Worm (Caenorhabditis elegans): Measurements from ENCODE around the gene pat-2.

Gene pat-2

DNA sequence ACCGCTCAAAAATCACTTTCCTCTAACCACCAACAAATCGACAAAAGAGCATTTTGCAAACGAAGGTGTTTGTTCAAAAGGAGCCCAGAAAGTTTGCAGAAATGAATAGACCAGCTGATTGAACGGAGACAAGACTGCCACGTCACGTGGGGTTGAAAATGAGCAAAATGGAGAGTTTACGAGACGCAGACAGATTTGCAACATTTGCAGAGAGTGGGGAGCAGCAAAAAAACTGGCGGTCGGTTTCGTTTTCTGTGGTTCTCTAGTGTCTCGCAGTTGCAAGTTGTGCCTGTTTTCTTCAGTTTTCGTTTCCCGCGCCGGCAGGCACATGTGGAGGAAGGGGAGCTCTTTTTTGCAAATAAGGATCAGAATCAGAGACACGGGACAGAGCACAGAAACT is 33.3 kb upstream of the pat-2 start:
- TF ChIP-seq gmeb-1 (tag; optimal IDR thresholded peaks at IDR 0.05) (peak; percentile 18), sma-9 (GFP tag; optimal IDR thresholded peaks at IDR 0.05) (peak; percentile 88), sma-9 (tag; optimal IDR thresholded peaks at IDR 0.05) (no peak), ceh-16 (tag; optimal IDR thresholded peaks at IDR 0.05) (no peak), sem-4 (tag; optimal IDR thresholded peaks at IDR 0.05) (peak; percentile 12), mdl-1 (tag; optimal IDR thresholded peaks at IDR 0.05) (peak; percentile 66 to 86), crh-2 (tag; optimal IDR thresholded peaks at IDR 0.05) (peak; percentile 93), nhr-77 (tag; optimal IDR thresholded peaks at IDR 0.05) (no peak), nhr-237 (tag; optimal IDR thresholded peaks at IDR 0.05) (no peak), lin-11 (tag; optimal IDR thresholded peaks at IDR 0.05) (peak; percentile 53), lsy-2 (tag; optimal IDR thresholded peaks at IDR 0.05) (peak in 1 of 2 experiments; percentile 59), nhr-129 (tag; optimal IDR thresholded peaks at IDR 0.05) (peak; percentile 91), unc-55 (GFP tag; optimal IDR thresholded peaks at IDR 0.05) (peak; percentile 54), alr-1 (tag; optimal IDR thresholded peaks at IDR 0.05) (no peak), F13H6.1 (tag; optimal IDR thresholded peaks at IDR 0.05) (peak; percentile 81), C34F6.9 (tag; optimal IDR thresholded peaks at IDR 0.05) (peak; percentile 87), fos-1 (tag; optimal IDR thresholded peaks at IDR 0.05) (peak; percentile 57)

DNA sequence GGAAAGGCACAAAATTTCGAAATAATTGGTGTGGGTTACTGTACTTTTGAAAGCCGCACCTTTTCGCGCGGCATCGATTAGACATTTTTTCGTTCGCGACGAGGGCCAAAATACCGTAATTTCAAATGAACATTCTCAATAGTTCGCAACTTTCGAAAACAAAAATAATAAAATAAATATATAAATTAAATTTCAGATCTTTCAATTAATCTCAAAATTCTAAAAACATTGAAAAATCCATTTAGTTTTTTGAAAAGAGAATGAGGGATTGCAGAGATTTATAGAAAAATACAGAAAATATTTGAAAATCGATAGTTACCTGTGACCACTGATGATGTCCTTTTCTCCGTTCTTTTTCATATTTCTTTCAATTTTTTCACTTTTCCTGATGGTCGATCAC is 32.6 kb upstream of the pat-2 start, which contains the start of gene K02D10.8:
Gene K02D10.8 (plus strand): TSS at position 301 of the 400 bp plus-strand sequence.
- TF ChIP-seq nhr-12 (tag; optimal IDR thresholded peaks at IDR 0.05): no peak
- TF ChIP-seq sma-9 (GFP tag; optimal IDR thresholded peaks at IDR 0.05): no peak
- TF ChIP-seq sma-9 (tag; optimal IDR thresholded peaks at IDR 0.05): no peak
- TF ChIP-seq mbf-1 (tag; optimal IDR thresholded peaks at IDR 0.05): no peak
- no peak for TF ChIP-seq Y55F3AM.14 (GFP tag; optimal IDR thresholded peaks at IDR 0.05)

DNA sequence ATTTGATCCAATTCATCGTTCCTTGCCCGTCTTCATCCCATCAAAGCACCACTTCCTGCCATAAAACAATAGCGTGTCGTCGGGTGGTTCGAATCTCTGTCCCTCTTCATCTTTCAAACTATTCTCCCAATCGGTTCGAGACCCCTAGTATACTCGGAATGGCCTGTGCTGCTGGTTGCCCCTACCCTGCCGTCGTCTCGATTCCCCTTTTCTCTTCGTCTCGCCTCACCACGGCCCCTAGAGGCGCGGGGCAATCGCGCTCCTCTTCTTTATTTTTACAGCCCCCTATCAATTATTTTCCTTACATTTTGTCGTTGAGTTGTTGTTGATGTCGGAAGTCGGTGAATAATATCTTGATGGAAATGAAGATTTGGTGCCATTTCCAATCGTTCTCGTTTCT is 30.0 kb upstream of the pat-2 start:
- TF ChIP-seq C34F6.9 (tag; optimal IDR thresholded peaks at IDR 0.05) (peak; percentile 33), unc-55 (GFP tag; optimal IDR thresholded peaks at IDR 0.05) (peak; percentile 3), gmeb-1 (tag; optimal IDR thresholded peaks at IDR 0.05) (no peak), sem-4 (tag; optimal IDR thresholded peaks at IDR 0.05) (no peak), F13H6.1 (tag; optimal IDR thresholded peaks at IDR 0.05) (peak; percentile 16)

DNA sequence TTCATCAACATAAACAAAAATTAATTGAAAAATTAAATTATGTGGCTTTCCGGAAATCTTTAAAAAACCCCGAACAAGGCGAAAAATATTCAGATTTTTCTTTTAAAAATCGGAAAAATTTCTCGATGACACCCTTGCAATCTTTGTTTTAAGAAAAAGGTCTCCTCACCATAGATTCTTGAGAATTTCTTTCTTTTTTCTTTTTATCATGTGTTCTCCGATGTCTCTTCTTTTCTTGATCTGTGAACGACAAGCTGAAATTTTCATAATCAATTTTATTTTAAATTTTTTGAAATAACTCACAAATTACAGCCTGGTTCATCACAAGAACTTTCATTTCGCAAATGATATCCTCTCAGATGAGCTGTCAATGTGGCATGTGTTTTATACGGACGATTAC is 27.5 kb upstream of the pat-2 start, which contains the start of the genes zfp-1 and F54F2.14:
Gene zfp-1 (plus strand): TSS at position 301 of the 400 bp plus-strand sequence.
Gene F54F2.14 (plus strand): TSS at position 312 of the 400 bp plus-strand sequence.
- TF ChIP-seq C34F6.9 (tag; optimal IDR thresholded peaks at IDR 0.05): no peak
- no peak for TF ChIP-seq sma-9 (GFP tag; optimal IDR thresholded peaks at IDR 0.05)
- no peak for TF ChIP-seq sma-9 (tag; optimal IDR thresholded peaks at IDR 0.05)
- TF ChIP-seq nhr-6 (tag; optimal IDR thresholded peaks at IDR 0.05): no peak
- no peak for TF ChIP-seq ztf-4 (tag; optimal IDR thresholded peaks at IDR 0.05)
- TF ChIP-seq mdl-1 (tag; optimal IDR thresholded peaks at IDR 0.05): no peak
- no peak for TF ChIP-seq Y55F3AM.14 (GFP tag; optimal IDR thresholded peaks at IDR 0.05)
- TF ChIP-seq ztf-1 (GFP tag; conservative IDR thresholded peaks at IDR 0.05): no peak
- TF ChIP-seq ceh-16 (tag; optimal IDR thresholded peaks at IDR 0.05): no peak
- no peak for TF ChIP-seq elt-1 (tag; optimal IDR thresholded peaks at IDR 0.05)
- no peak for TF ChIP-seq sma-3 (GFP tag; optimal IDR thresholded peaks at IDR 0.05)
- TF ChIP-seq sem-4 (tag; optimal IDR thresholded peaks at IDR 0.05): no peak
- TF ChIP-seq gmeb-1 (tag; optimal IDR thresholded peaks at IDR 0.05): no peak
- no peak for TF ChIP-seq nhr-12 (tag; optimal IDR thresholded peaks at IDR 0.05)
- TF ChIP-seq nhr-10 (tag; optimal IDR thresholded peaks at IDR 0.05): no peak
- no peak for TF ChIP-seq aly-2 (tag; optimal IDR thresholded peaks at IDR 0.05)

DNA sequence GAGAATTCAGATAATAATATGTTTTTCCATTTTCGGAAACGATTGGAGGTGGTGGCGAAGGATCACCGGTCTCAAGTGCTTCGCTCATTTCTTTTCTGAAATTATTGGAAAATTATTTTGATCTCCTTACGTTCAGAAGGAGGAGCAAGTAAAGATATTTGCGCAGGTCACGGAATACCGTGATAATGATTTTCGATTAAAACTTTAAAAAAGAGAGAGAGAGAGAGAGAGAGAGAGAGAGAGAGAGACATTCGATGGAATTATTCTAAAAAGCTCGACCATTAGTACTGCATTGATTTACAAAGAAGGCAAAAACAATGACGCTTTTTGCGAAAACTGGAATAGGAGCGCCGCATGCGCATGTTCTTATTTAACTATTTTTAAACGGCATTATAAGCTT is 26.4 kb upstream of the pat-2 start, which contains the start of gene ztf-1:
Gene ztf-1 (minus strand): TSS at position 101 of the 400 bp plus-strand sequence.
- TF ChIP-seq snpc-4 (tag; optimal IDR thresholded peaks at IDR 0.05): no peak
- TF ChIP-seq unc-55 (GFP tag; optimal IDR thresholded peaks at IDR 0.05): no peak
- no peak for TF ChIP-seq mab-5 (tag; optimal IDR thresholded peaks at IDR 0.05)
- no peak for TF ChIP-seq unc-62 (GFP tag; optimal IDR thresholded peaks at IDR 0.05)
- TF ChIP-seq sem-4 (tag; optimal IDR thresholded peaks at IDR 0.05): no peak
- TF ChIP-seq Y55F3AM.14 (GFP tag; optimal IDR thresholded peaks at IDR 0.05): no peak
- TF ChIP-seq ztf-1 (GFP tag; conservative IDR thresholded peaks at IDR 0.05): no peak
- TF ChIP-seq nhr-10 (tag; optimal IDR thresholded peaks at IDR 0.05): no peak
- no peak for TF ChIP-seq nhr-77 (tag; optimal IDR thresholded peaks at IDR 0.05)
- no peak for TF ChIP-seq lin-39 (tag; optimal IDR thresholded peaks at IDR 0.05)
- TF ChIP-seq elt-1 (tag; optimal IDR thresholded peaks at IDR 0.05): no peak
- TF ChIP-seq ZK546.5 (tag; optimal IDR thresholded peaks at IDR 0.05): no peak
- no peak for TF ChIP-seq ceh-16 (tag; optimal IDR thresholded peaks at IDR 0.05)
- TF ChIP-seq ceh-82 (tag; optimal IDR thresholded peaks at IDR 0.05): no peak
- no peak for TF ChIP-seq nhr-23 (tag; optimal IDR thresholded peaks at IDR 0.05)
- no peak for TF ChIP-seq R02D3.7 (tag; optimal IDR thresholded peaks at IDR 0.05)
- TF ChIP-seq ztf-11 (tag; optimal IDR thresholded peaks at IDR 0.05): no peak
- no peak for TF ChIP-seq alr-1 (tag; optimal IDR thresholded peaks at IDR 0.05)
